Fruit fly (Drosophila melanogaster): ENCODE measurements around the gene SmE.
A peak's percentile ranks its signal among the peaks of the same experiment; 100 is the strongest.

Gene SmE

DNA sequence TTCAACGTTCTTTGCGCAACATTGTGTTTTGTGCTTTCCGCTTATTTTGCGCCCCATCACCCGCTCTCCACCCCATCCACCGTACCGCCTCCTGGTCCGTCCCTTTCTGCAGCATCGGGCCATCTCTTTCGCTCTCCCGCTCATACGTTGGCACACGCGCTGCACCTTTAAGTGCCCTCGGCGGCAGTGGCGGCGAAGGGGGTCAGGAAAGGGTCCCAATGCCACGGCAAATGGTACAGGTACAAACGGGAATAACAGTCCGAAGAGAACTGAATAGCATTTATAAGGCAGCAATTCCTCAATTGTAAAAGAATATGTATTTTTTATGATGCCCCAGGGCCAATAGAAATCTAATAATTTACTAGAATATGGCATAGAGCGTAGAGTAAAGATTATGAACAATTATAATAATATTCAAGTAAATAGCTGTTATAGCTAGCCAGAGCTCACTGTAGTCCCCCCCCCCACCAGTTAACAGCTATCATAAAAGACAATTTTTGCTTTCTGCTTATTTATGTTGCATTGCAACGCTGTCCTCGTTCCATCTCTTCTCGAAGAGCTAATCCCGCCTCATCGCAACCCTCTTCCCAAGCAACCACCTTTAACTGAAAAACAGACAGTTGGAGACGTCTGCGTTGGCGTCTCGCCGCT lies 26.1 kb upstream of the SmE start (continued):
- TF ChIP-seq CG34406 (GFP tag; optimal IDR thresholded peaks at IDR 0.05) (peak; percentile 43), esn (GFP tag; optimal IDR thresholded peaks at IDR 0.05) (peak; percentile 43), Sox15 (GFP tag; optimal IDR thresholded peaks at IDR 0.05) (no peak), Smox (GFP tag; optimal IDR thresholded peaks at IDR 0.05) (peak; percentile 39), CG9139 (GFP tag; optimal IDR thresholded peaks at IDR 0.05) (no peak), CG6854 (GFP tag; optimal IDR thresholded peaks at IDR 0.05) (no peak), CG32006 (GFP tag; optimal IDR thresholded peaks at IDR 0.05) (no peak), Eip93F (GFP tag; optimal IDR thresholded peaks at IDR 0.05) (no peak), dac (GFP tag; optimal IDR thresholded peaks at IDR 0.05) (no peak), spab (GFP tag; optimal IDR thresholded peaks at IDR 0.05) (peak; percentile 12), cyc (GFP tag; optimal IDR thresholded peaks at IDR 0.05) (no peak), CG10631 (GFP tag; optimal IDR thresholded peaks at IDR 0.05) (peak; percentile 41), CG31627 (GFP tag; optimal IDR thresholded peaks at IDR 0.05) (peak; percentile 56), Hr4 (GFP tag; optimal IDR thresholded peaks at IDR 0.05) (no peak), Ets21C (GFP tag; optimal IDR thresholded peaks at IDR 0.05) (peak; percentile 17), achi (GFP tag; optimal IDR thresholded peaks at IDR 0.05) (peak; percentile 19), ss (GFP tag; optimal IDR thresholded peaks at IDR 0.05) (peak; percentile 42 to 46), Met (GFP tag; optimal IDR thresholded peaks at IDR 0.05) (peak; percentile 83), CG4318 (GFP tag; optimal IDR thresholded peaks at IDR 0.05) (no peak), salr (GFP tag; optimal IDR thresholded peaks at IDR 0.05) (no peak), CG3032 (tag; optimal IDR thresholded peaks at IDR 0.05) (peak; percentile 16), fd85E (GFP tag; optimal IDR thresholded peaks at IDR 0.05) (no peak), fkh (GFP tag; optimal IDR thresholded peaks at IDR 0.05) (no peak), Sox102F (GFP tag; optimal IDR thresholded peaks at IDR 0.05) (peak; percentile 53), CG8319 (GFP tag; optimal IDR thresholded peaks at IDR 0.05) (no peak), Ets96B (tag; optimal IDR thresholded peaks at IDR 0.05) (peak; percentile 64), CG6792 (GFP tag; optimal IDR thresholded peaks at IDR 0.05) (peak; percentile 42), svp (GFP tag) (peak; percentile 76), pdm3 (GFP tag; optimal IDR thresholded peaks at IDR 0.05) (peak; percentile 34), Hr39 (GFP tag; optimal IDR thresholded peaks at IDR 0.05) (peak; percentile 44), eg (GFP tag; IDR thresholded peaks at IDR 0.05) (no peak), CG8119 (GFP tag; IDR thresholded peaks at IDR 0.05) (0 out of 3 replicates have a peak, but pooled peaks have one; percentile 26), CG7368 (GFP tag; optimal IDR thresholded peaks at IDR 0.05) (no peak)

DNA sequence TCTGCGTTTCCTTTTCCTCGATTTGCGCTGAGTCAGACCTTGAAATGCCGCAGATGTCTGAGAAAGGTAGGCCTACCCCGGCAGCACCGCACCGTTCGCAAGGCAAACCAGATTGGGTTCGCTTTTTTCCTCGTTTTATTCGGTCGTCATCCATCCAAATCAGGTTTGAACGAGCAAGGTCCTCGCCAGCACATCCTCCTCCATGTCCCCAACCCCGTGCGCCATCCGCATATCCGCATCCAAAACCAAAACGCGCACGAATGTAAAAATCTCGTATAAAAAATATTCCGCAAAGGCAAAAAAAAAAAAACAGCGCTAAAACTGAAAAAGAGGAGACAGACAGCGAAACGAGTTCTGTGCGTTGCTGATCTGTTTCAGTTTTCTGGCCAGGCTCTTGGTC lies 24.6 kb upstream of the SmE start:
- TF ChIP-seq CG34406 (GFP tag; optimal IDR thresholded peaks at IDR 0.05), result peak; percentile 28
- no peak for TF ChIP-seq salr (GFP tag; optimal IDR thresholded peaks at IDR 0.05)
- peak; percentile 23 for TF ChIP-seq Blimp-1 (GFP tag; optimal IDR thresholded peaks at IDR 0.05)
- TF ChIP-seq dsx (GFP tag; optimal IDR thresholded peaks at IDR 0.05; ENCODE audit: poor library complexity, severe bottlenecking), result peak; percentile 73
- TF ChIP-seq CG6808 (GFP tag; optimal IDR thresholded peaks at IDR 0.05), result peak; percentile 39
- TF ChIP-seq CG32006 (GFP tag; optimal IDR thresholded peaks at IDR 0.05), result no peak
- TF ChIP-seq Eip93F (GFP tag; optimal IDR thresholded peaks at IDR 0.05), result peak; percentile 45
- no peak for TF ChIP-seq svp (GFP tag)
- no peak for TF ChIP-seq Met (GFP tag; optimal IDR thresholded peaks at IDR 0.05)
- TF ChIP-seq CG8319 (GFP tag; optimal IDR thresholded peaks at IDR 0.05), result no peak
- no peak for TF ChIP-seq pdm3 (GFP tag; optimal IDR thresholded peaks at IDR 0.05)
- TF ChIP-seq ss (GFP tag; optimal IDR thresholded peaks at IDR 0.05), result peak; percentile 70 to 86
- no peak for TF ChIP-seq fkh (GFP tag; optimal IDR thresholded peaks at IDR 0.05)
- TF ChIP-seq eg (GFP tag; IDR thresholded peaks at IDR 0.05), result peak; percentile 44; the same call in 2 of the 3 replicates
- TF ChIP-seq CG6854 (GFP tag; optimal IDR thresholded peaks at IDR 0.05), result no peak
- no peak for TF ChIP-seq CG3032 (tag; optimal IDR thresholded peaks at IDR 0.05)
- TF ChIP-seq Lpt (GFP tag; optimal IDR thresholded peaks at IDR 0.05), result peak; percentile 49
- TF ChIP-seq Ets96B (tag; optimal IDR thresholded peaks at IDR 0.05), result peak; percentile 43
- peak; percentile 6 for TF ChIP-seq achi (GFP tag; optimal IDR thresholded peaks at IDR 0.05)
- no peak for TF ChIP-seq Hr4 (GFP tag; optimal IDR thresholded peaks at IDR 0.05)
- peak; percentile 9 for TF ChIP-seq CG8632 (GFP tag; optimal IDR thresholded peaks at IDR 0.05)
- TF ChIP-seq dac (GFP tag; optimal IDR thresholded peaks at IDR 0.05), result no peak
- no peak for TF ChIP-seq OdsH (GFP tag; optimal IDR thresholded peaks at IDR 0.05)
- peak; percentile 5 for TF ChIP-seq CG3919 (GFP tag; optimal IDR thresholded peaks at IDR 0.05)
- peak; percentile 54 for TF ChIP-seq net (GFP tag; optimal IDR thresholded peaks at IDR 0.05)
- TF ChIP-seq vri (GFP tag; optimal IDR thresholded peaks at IDR 0.05), result no peak
- no peak for TF ChIP-seq lz (GFP tag; optimal IDR thresholded peaks at IDR 0.05)
- TF ChIP-seq CG6792 (GFP tag; optimal IDR thresholded peaks at IDR 0.05), result no peak
- no peak for TF ChIP-seq acj6 (GFP tag; optimal IDR thresholded peaks at IDR 0.05)
- peak; percentile 48 for TF ChIP-seq CG1621 (tag; optimal IDR thresholded peaks at IDR 0.05)
- TF ChIP-seq spab (GFP tag; optimal IDR thresholded peaks at IDR 0.05), result peak; percentile 1
- TF ChIP-seq cyc (GFP tag; optimal IDR thresholded peaks at IDR 0.05), result no peak
- 0 out of 2 replicates have a peak, but pooled peaks have one; percentile 11 for TF ChIP-seq Gug (GFP tag; IDR thresholded peaks at IDR 0.05)
- TF ChIP-seq CG11902 (GFP tag; optimal IDR thresholded peaks at IDR 0.05), result no peak
